Worm (Caenorhabditis elegans) whole organism, mixed stage, embryonic: ENCODE measurements around the gene B0432.1.

Source experiments
- M03D4.4 ChIP-seq: sonication (generic microtip); optimal IDR thresholded peaks from 2 replicates; lab custom pipeline; 2017; ENCODE audit warnings: mild to moderate bottlenecking, missing genetic modification characterization, missing compliant biosample characterization
- bed-3 ChIP-seq: fragments of 200-800 bp; sonication (Bioruptor generic); optimal IDR thresholded peaks from 3 replicates; lab custom pipeline; 2018; ENCODE audit warnings: mild to moderate bottlenecking, missing genetic modification characterization, moderate library complexity, missing compliant biosample characterization
- ceh-39 ChIP-seq: fragments of 150-350 bp; optimal IDR thresholded peaks from 2 replicates; lab custom pipeline; 2014; ENCODE audit warnings: missing biosample characterization, missing genetic modification characterization
- ceh-43 ChIP-seq: fragments of 200-800 bp; sonication (Bioruptor generic); optimal IDR thresholded peaks from 2 replicates; lab custom pipeline; 2018; ENCODE audit warnings: mild to moderate bottlenecking, missing genetic modification characterization, moderate library complexity, missing compliant biosample characterization
- ceh-83 ChIP-seq: fragments of 200-800 bp; sonication (Bioruptor generic); optimal IDR thresholded peaks from 2 replicates; lab custom pipeline; 2018; ENCODE audit warnings: mild to moderate bottlenecking, missing genetic modification characterization, missing compliant biosample characterization
- ces-1 ChIP-seq: fragments of 150-350 bp; optimal IDR thresholded peaks from 2 replicates; lab custom pipeline; 2014; ENCODE audit warnings: missing biosample characterization, missing genetic modification reagents, missing genetic modification characterization
- cnd-1 ChIP-seq: fragments of 200-800 bp; sonication (Bioruptor generic); optimal IDR thresholded peaks from 2 replicates; lab custom pipeline; 2018; ENCODE audit warnings: mild to moderate bottlenecking, missing genetic modification characterization, missing compliant biosample characterization
- drap-1 ChIP-seq: fragments of 200-800 bp; sonication (Bioruptor generic); optimal IDR thresholded peaks from 3 replicates; lab custom pipeline; 2018; ENCODE audit warnings: mild to moderate bottlenecking, missing genetic modification characterization, missing compliant biosample characterization
- elt-3 ChIP-seq: fragments of 150-350 bp; optimal IDR thresholded peaks from 2 replicates; lab custom pipeline; 2014; ENCODE audit warnings: missing biosample characterization, missing genetic modification characterization
- ham-2 ChIP-seq: fragments of 200-800 bp; sonication (Bioruptor generic); optimal IDR thresholded peaks from 2 replicates; lab custom pipeline; 2018; ENCODE audit warnings: mild to moderate bottlenecking, missing genetic modification characterization, missing compliant biosample characterization
- hlh-1 ChIP-seq: fragments of 150-350 bp; optimal IDR thresholded peaks from 2 replicates; lab custom pipeline; 2014; ENCODE audit warnings: missing biosample characterization, missing genetic modification reagents, missing genetic modification characterization
- lin-13 ChIP-seq: fragments of 150-350 bp; optimal IDR thresholded peaks from 2 replicates; lab custom pipeline; 2014; ENCODE audit warnings: missing biosample characterization, missing genetic modification characterization
- lin-32 ChIP-seq: fragments of 200-800 bp; sonication (Bioruptor generic); optimal IDR thresholded peaks from 2 replicates; lab custom pipeline; 2018; ENCODE audit warnings: mild to moderate bottlenecking, missing genetic modification characterization, missing compliant biosample characterization
- lsy-2 ChIP-seq: fragments of 150-350 bp; optimal IDR thresholded peaks from 2 replicates; lab custom pipeline; 2014; ENCODE audit warnings: missing biosample characterization, missing genetic modification characterization
- mab-5 ChIP-seq: fragments of 150-350 bp; optimal IDR thresholded peaks from 2 replicates; lab custom pipeline; 2014; ENCODE audit warnings: missing biosample characterization, missing genetic modification characterization
- mep-1 ChIP-seq: fragments of 150-350 bp; optimal IDR thresholded peaks from 2 replicates; lab custom pipeline; 2017; ENCODE audit warnings: missing biosample characterization, missing genetic modification reagents, missing genetic modification characterization, inconsistent platforms
- mls-2 ChIP-seq: sonication (generic microtip); optimal IDR thresholded peaks from 2 replicates; lab custom pipeline; 2016; ENCODE audit warnings: mild to moderate bottlenecking, missing genetic modification characterization, moderate library complexity, missing compliant biosample characterization
- nhr-2 ChIP-seq: fragments of 150-350 bp; optimal IDR thresholded peaks from 2 replicates; lab custom pipeline; 2014; ENCODE audit warnings: missing biosample characterization, missing genetic modification characterization
- nhr-237 ChIP-seq: fragments of 150-350 bp; optimal IDR thresholded peaks from 2 replicates; lab custom pipeline; 2014; ENCODE audit warnings: missing biosample characterization, missing genetic modification characterization
- nhr-76 ChIP-seq: sonication (generic microtip); optimal IDR thresholded peaks from 2 replicates; lab custom pipeline; 2017; ENCODE audit warnings: missing biosample characterization, missing genetic modification characterization
- pha-4 ChIP-seq: fragments of 150-350 bp; optimal IDR thresholded peaks from 2 replicates; lab custom pipeline; 2018; ENCODE audit warnings: missing biosample characterization, missing genetic modification reagents, missing genetic modification characterization
- sem-2 ChIP-seq: fragments of 200-800 bp; sonication (Bioruptor generic); optimal IDR thresholded peaks from 2 replicates; lab custom pipeline; 2018; ENCODE audit warnings: mild to moderate bottlenecking, missing genetic modification characterization, missing compliant biosample characterization
- sptf-1 ChIP-seq: sonication (generic microtip); optimal IDR thresholded peaks from 2 replicates; lab custom pipeline; 2017; ENCODE audit warnings: mild to moderate bottlenecking, missing genetic modification characterization, moderate library complexity, missing compliant biosample characterization
- unc-120 ChIP-seq: sonication (generic microtip); optimal IDR thresholded peaks from 2 replicates; lab custom pipeline; 2017; ENCODE audit warnings: missing genetic modification characterization, missing compliant biosample characterization; ENCODE audit not compliant: poor library complexity, severe bottlenecking
- unc-39 ChIP-seq: fragments of 150-350 bp; optimal IDR thresholded peaks from 2 replicates; lab custom pipeline; 2014; ENCODE audit warnings: missing biosample characterization, missing genetic modification characterization
- unc-62 ChIP-seq: fragments of 150-350 bp; optimal IDR thresholded peaks from 2 replicates; lab custom pipeline; 2014; ENCODE audit warnings: missing biosample characterization, missing genetic modification reagents, missing genetic modification characterization
- zip-8 ChIP-seq: fragments of 150-350 bp; optimal IDR thresholded peaks from 2 replicates; lab custom pipeline; 2014; ENCODE audit warnings: missing biosample characterization, missing genetic modification characterization
- ztf-11 ChIP-seq: fragments of 150-350 bp; optimal IDR thresholded peaks from 2 replicates; lab custom pipeline; 2014; ENCODE audit warnings: missing biosample characterization, missing genetic modification characterization

The B0432.1 gene

ce11 chrII:283594-283993 lies 13.6 kb upstream of the B0432.1 start, which contains the start of gene B0432.9:
B0432.9 (minus strand) TSS chrII:283694.
- TF ChIP-seq lsy-2 (tag; lab: Kevin White, UChicago) (no peak), unc-39 (no peak), drap-1 (GFP tag; lab: Kevin White, UChicago) (no peak), ceh-39 (tag; lab: Kevin White, UChicago) (no peak), elt-3 (tag; lab: Kevin White, UChicago) (no peak), mep-1 (tag; lab: Kevin White, UChicago) (no peak), nhr-76 (tag; lab: Kevin White, UChicago) (no peak), mab-5 (no peak), lin-32 (GFP tag; lab: Kevin White, UChicago) (no peak)

- TF ChIP-seq hlh-1 (tag; lab: Kevin White, UChicago) (peak; percentile 26), sptf-1 (peak; percentile 8), mep-1 (tag; lab: Kevin White, UChicago) (peak; percentile 89), ztf-11 (tag; lab: Kevin White, UChicago) (no peak), ham-2 (GFP tag; lab: Kevin White, UChicago) (no peak), ces-1 (GFP tag; lab: Kevin White, UChicago) (peak; percentile 81), ceh-39 (tag; lab: Kevin White, UChicago) (peak; percentile 0), elt-3 (tag; lab: Kevin White, UChicago) (no peak), unc-120 (tag; lab: Kevin White, UChicago) (no peak), pha-4 (tag; lab: Kevin White, UChicago) (peak; percentile 76), lin-13 (tag; lab: Kevin White, UChicago) (peak; percentile 77), lsy-2 (tag; lab: Kevin White, UChicago) (peak; percentile 73), nhr-237 (tag; lab: Kevin White, UChicago) (peak; percentile 78)
Observed at ce11 chrII:285627-286550, 11.3 kb upstream of the B0432.1 start, which contains the start of gene B0432.10. B0432.10 (minus strand) TSS chrII:286275.

DNA sequence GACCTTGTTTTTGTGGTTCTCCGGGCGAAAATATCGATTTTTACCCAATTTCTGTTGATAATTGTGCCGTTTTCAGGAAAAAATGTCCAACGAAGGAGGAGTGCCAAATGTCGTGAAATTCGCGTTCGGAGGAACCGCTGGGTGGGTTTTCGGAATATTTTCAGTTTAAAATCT lies 10.8 kb upstream of the B0432.1 start, which contains the start of gene misc-1:
Gene misc-1, plus strand, starts transcription at position 75 of the 174 bp plus-strand sequence.
- TF ChIP-seq bed-3 (GFP tag; lab: Kevin White, UChicago), result no peak
- TF ChIP-seq unc-62 (GFP tag; lab: Kevin White, UChicago), result no peak
- TF ChIP-seq mls-2 (tag; lab: Kevin White, UChicago), result no peak
- no peak for TF ChIP-seq zip-8 (tag; lab: Kevin White, UChicago)
- no peak for TF ChIP-seq nhr-76 (tag; lab: Kevin White, UChicago)
- TF ChIP-seq sem-2 (GFP tag; lab: Kevin White, UChicago), result no peak
- TF ChIP-seq pha-4 (tag; lab: Kevin White, UChicago), result no peak

DNA sequence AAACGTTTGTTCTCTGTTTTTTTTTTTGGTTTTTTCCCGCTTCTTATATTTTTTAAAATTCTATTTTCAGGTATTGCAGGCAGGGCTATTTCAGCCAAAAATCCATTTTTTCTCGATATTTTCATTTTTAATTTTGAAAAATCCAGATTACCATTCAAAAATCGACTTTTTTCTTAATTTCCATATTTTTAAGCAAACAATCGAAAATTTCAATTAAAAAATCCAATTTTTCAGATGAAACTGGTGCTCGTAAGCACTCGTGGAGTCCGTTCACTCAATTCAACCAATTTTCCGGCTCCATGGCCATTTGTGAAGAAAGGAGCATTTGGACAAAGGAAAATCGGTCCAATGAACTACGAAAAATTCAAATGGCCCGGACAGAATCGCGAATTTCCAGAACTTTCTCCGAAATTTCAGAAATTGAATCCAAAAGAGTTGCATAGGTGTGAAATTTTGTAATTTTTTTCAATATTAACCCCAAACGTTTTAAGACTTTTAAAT lies 8.4 kb upstream of the B0432.1 start, which contains the start of gene mrpl-41:
Gene mrpl-41, plus strand, starts transcription at position 235 of the 501 bp plus-strand sequence.
- TF ChIP-seq cnd-1 (no peak), ces-1 (GFP tag; lab: Kevin White, UChicago) (no peak), hlh-1 (tag; lab: Kevin White, UChicago) (no peak), ceh-83 (GFP tag; lab: Kevin White, UChicago) (no peak), nhr-76 (tag; lab: Kevin White, UChicago) (no peak), M03D4.4 (tag; lab: Kevin White, UChicago) (no peak), mab-5 (no peak), lsy-2 (tag; lab: Kevin White, UChicago) (no peak), mls-2 (tag; lab: Kevin White, UChicago) (no peak), elt-3 (tag; lab: Kevin White, UChicago) (no peak), zip-8 (tag; lab: Kevin White, UChicago) (no peak), pha-4 (tag; lab: Kevin White, UChicago) (no peak), nhr-237 (tag; lab: Kevin White, UChicago) (no peak), ham-2 (GFP tag; lab: Kevin White, UChicago) (no peak), mep-1 (tag; lab: Kevin White, UChicago) (no peak), ceh-43 (GFP tag; lab: Kevin White, UChicago) (no peak), unc-120 (tag; lab: Kevin White, UChicago) (no peak), drap-1 (GFP tag; lab: Kevin White, UChicago) (no peak), nhr-2 (tag; lab: Kevin White, UChicago) (no peak)
- TF ChIP-seq, all 35 proteins: peak for 0
